Worm (Caenorhabditis elegans): ENCODE data around the gene F01D5.5.

Gene F01D5.5

ce11 chrII:13961567-13961966, 40.5 kb downstream of the F01D5.5 start:
- TF ChIP-seq med-1 (GFP tag; optimal IDR thresholded peaks at IDR 0.05; ENCODE audit: insufficient read depth) (no peak), flt-1 (GFP tag; IDR thresholded peaks at IDR 0.05) (no peak), cog-1 (tag; optimal IDR thresholded peaks at IDR 0.05) (no peak), ztf-23 (GFP tag; IDR thresholded peaks at IDR 0.05) (no peak), ref-1 (GFP tag; conservative IDR thresholded peaks at IDR 0.05) (no peak), klf-2 (GFP tag; conservative IDR thresholded peaks at IDR 0.05) (no peak), tab-1 (GFP tag; IDR thresholded peaks at IDR 0.05) (no peak), ztf-29 (GFP tag; IDR thresholded peaks at IDR 0.05) (no peak), T22C8.4 (GFP tag; IDR thresholded peaks at IDR 0.05) (no peak)

- no peak for TF ChIP-seq ztf-29 (GFP tag; IDR thresholded peaks at IDR 0.05)
- no peak for TF ChIP-seq flt-1 (GFP tag; IDR thresholded peaks at IDR 0.05)
- no peak for TF ChIP-seq klf-2 (GFP tag; conservative IDR thresholded peaks at IDR 0.05)
- TF ChIP-seq ref-1 (GFP tag; conservative IDR thresholded peaks at IDR 0.05): no peak
- TF ChIP-seq med-1 (GFP tag; optimal IDR thresholded peaks at IDR 0.05; ENCODE audit: insufficient read depth): no peak
- TF ChIP-seq tab-1 (GFP tag; IDR thresholded peaks at IDR 0.05): no peak
Observed at ce11 chrII:13958359-13958758, 43.7 kb downstream of the F01D5.5 start.

ce11 chrII:13957437-13957836, 44.7 kb downstream of the F01D5.5 start, which contains the start of gene zip-3:
Gene zip-3 (minus strand): TSS chrII:13957457.
- TF ChIP-seq cog-1 (tag; optimal IDR thresholded peaks at IDR 0.05) (no peak), klf-2 (GFP tag; conservative IDR thresholded peaks at IDR 0.05) (no peak), T22C8.4 (GFP tag; IDR thresholded peaks at IDR 0.05) (no peak), tab-1 (GFP tag; IDR thresholded peaks at IDR 0.05) (no peak), ztf-29 (GFP tag; IDR thresholded peaks at IDR 0.05) (no peak), ref-1 (GFP tag; conservative IDR thresholded peaks at IDR 0.05) (no peak), med-1 (GFP tag; optimal IDR thresholded peaks at IDR 0.05; ENCODE audit: insufficient read depth) (no peak), flt-1 (GFP tag; IDR thresholded peaks at IDR 0.05) (no peak), ztf-23 (GFP tag; IDR thresholded peaks at IDR 0.05) (no peak)

- TF ChIP-seq tab-1 (GFP tag; IDR thresholded peaks at IDR 0.05) (no peak), ztf-23 (GFP tag; IDR thresholded peaks at IDR 0.05) (no peak), flt-1 (GFP tag; IDR thresholded peaks at IDR 0.05) (no peak), ztf-29 (GFP tag; IDR thresholded peaks at IDR 0.05) (no peak), cog-1 (tag; optimal IDR thresholded peaks at IDR 0.05) (no peak), T22C8.4 (GFP tag; IDR thresholded peaks at IDR 0.05) (no peak), ref-1 (GFP tag; conservative IDR thresholded peaks at IDR 0.05) (no peak), med-1 (GFP tag; optimal IDR thresholded peaks at IDR 0.05; ENCODE audit: insufficient read depth) (no peak), klf-2 (GFP tag; conservative IDR thresholded peaks at IDR 0.05) (no peak)
Observed at ce11 chrII:13956529-13956928, 45.6 kb downstream of the F01D5.5 start.

ce11 chrII:13954979-13955378, 47.1 kb downstream of the F01D5.5 start:
- TF ChIP-seq ref-1 (GFP tag; conservative IDR thresholded peaks at IDR 0.05) (no peak), T22C8.4 (GFP tag; IDR thresholded peaks at IDR 0.05) (no peak), flt-1 (GFP tag; IDR thresholded peaks at IDR 0.05) (no peak), ztf-23 (GFP tag; IDR thresholded peaks at IDR 0.05) (no peak), cog-1 (tag; optimal IDR thresholded peaks at IDR 0.05) (no peak), tab-1 (GFP tag; IDR thresholded peaks at IDR 0.05) (no peak), ztf-29 (GFP tag; IDR thresholded peaks at IDR 0.05) (no peak), klf-2 (GFP tag; conservative IDR thresholded peaks at IDR 0.05) (no peak), med-1 (GFP tag; optimal IDR thresholded peaks at IDR 0.05; ENCODE audit: insufficient read depth) (no peak)

- TF ChIP-seq ztf-29 (GFP tag; IDR thresholded peaks at IDR 0.05) (no peak), ref-1 (GFP tag; conservative IDR thresholded peaks at IDR 0.05) (no peak), cog-1 (tag; optimal IDR thresholded peaks at IDR 0.05) (no peak), med-1 (GFP tag; optimal IDR thresholded peaks at IDR 0.05; ENCODE audit: insufficient read depth) (no peak), ztf-23 (GFP tag; IDR thresholded peaks at IDR 0.05) (no peak), tab-1 (GFP tag; IDR thresholded peaks at IDR 0.05) (no peak)
Observed at ce11 chrII:13954077-13954476, 48.0 kb downstream of the F01D5.5 start.

- TF ChIP-seq med-1 (GFP tag; optimal IDR thresholded peaks at IDR 0.05; ENCODE audit: insufficient read depth): no peak
- no peak for TF ChIP-seq flt-1 (GFP tag; IDR thresholded peaks at IDR 0.05)
- TF ChIP-seq ztf-29 (GFP tag; IDR thresholded peaks at IDR 0.05): no peak
- no peak for TF ChIP-seq ztf-23 (GFP tag; IDR thresholded peaks at IDR 0.05)
- TF ChIP-seq ref-1 (GFP tag; conservative IDR thresholded peaks at IDR 0.05): no peak
- no peak for TF ChIP-seq klf-2 (GFP tag; conservative IDR thresholded peaks at IDR 0.05)
- TF ChIP-seq tab-1 (GFP tag; IDR thresholded peaks at IDR 0.05): no peak
- TF ChIP-seq T22C8.4 (GFP tag; IDR thresholded peaks at IDR 0.05): no peak
- no peak for TF ChIP-seq cog-1 (tag; optimal IDR thresholded peaks at IDR 0.05)
Observed at ce11 chrII:13951986-13952385, 50.1 kb downstream of the F01D5.5 start.
